Worm (Caenorhabditis elegans): ENCODE results near the gene Y59H11AR.10.

Y59H11AR.10 gene

ce11 chrIV:8608934-8609333 lies 6.0 kb downstream of the Y59H11AR.10 start, which contains the start of gene F42A9.6:
Gene F42A9.6, plus strand, starts transcription at chrIV:8609234.
- no peak for TF ChIP-seq nhr-19 (GFP tag; conservative IDR thresholded peaks at IDR 0.05)
- TF ChIP-seq lin-39 (tag; optimal IDR thresholded peaks at IDR 0.05): no peak
- TF ChIP-seq fkh-10 (GFP tag; optimal IDR thresholded peaks at IDR 0.05): no peak
- TF ChIP-seq mep-1 (tag; optimal IDR thresholded peaks at IDR 0.05): no peak
- no peak for TF ChIP-seq ceh-8 (GFP tag; optimal IDR thresholded peaks at IDR 0.05)
- TF ChIP-seq nhr-11 (tag; optimal IDR thresholded peaks at IDR 0.05): no peak
- no peak for TF ChIP-seq swsn-7 (tag; optimal IDR thresholded peaks at IDR 0.05)
- TF ChIP-seq fos-1 (tag; optimal IDR thresholded peaks at IDR 0.05): no peak
- no peak for TF ChIP-seq snpc-4 (tag; optimal IDR thresholded peaks at IDR 0.05)
- no peak for TF ChIP-seq ces-1 (GFP tag; optimal IDR thresholded peaks at IDR 0.05)
- no peak for TF ChIP-seq dsc-1 (tag; optimal IDR thresholded peaks at IDR 0.05)
- no peak for TF ChIP-seq ztf-11 (tag; optimal IDR thresholded peaks at IDR 0.05)
- TF ChIP-seq vab-15 (tag; optimal IDR thresholded peaks at IDR 0.05): no peak

DNA sequence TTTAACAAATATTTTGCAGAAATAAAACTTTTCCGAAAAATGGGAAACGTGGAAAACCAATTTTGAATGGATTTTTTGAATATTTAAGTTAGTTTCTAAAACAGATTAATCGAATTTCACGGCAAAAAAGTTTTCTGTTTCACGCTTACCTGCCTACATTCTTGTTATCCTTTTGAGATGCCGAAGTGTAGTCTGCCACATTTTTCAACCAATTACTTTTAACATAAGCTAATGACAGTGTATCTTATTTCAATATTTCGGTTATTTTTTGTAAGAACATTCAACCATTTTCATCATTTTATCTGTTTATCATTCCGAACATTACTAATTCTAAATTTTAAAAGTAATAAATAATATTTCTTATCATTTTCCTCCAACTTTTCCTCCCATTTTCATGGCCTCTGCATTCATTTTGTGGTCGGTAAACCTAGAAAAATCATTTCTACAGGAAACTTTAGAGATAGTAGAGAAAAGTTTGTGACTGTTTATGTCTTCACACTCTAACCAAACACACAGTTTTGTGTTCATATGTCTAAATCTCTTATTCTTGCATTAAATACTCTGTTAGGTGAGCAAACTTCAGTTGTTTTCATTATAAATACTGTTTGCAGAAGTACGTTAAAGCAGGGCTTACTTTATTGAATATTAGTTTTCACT lies 9.0 kb downstream of the Y59H11AR.10 start, which contains the start of the genes F42A9.17 and cyp-33E2:
Gene F42A9.17, minus strand, starts transcription at position 51 of the 657 bp plus-strand sequence.
Gene cyp-33E2, plus strand, starts transcription at position 449 of the 657 bp plus-strand sequence.
- no peak for TF ChIP-seq hlh-17 (GFP tag; optimal IDR thresholded peaks at IDR 0.05; ENCODE audit: borderline replicate concordance)
- no peak for TF ChIP-seq ceh-88 (GFP tag; IDR thresholded peaks at IDR 0.05)
- TF ChIP-seq lin-13 (GFP tag; optimal IDR thresholded peaks at IDR 0.05): no peak
- no peak for TF ChIP-seq dpl-1 (GFP tag; optimal IDR thresholded peaks at IDR 0.05)
- peak; percentile 60 for TF ChIP-seq elt-2 (tag; optimal IDR thresholded peaks at IDR 0.05)
- TF ChIP-seq lin-14 (GFP tag; optimal IDR thresholded peaks at IDR 0.05): peak; percentile 64
- no peak for TF ChIP-seq pax-3 (tag; optimal IDR thresholded peaks at IDR 0.05)
- no peak for TF ChIP-seq tbx-2 (tag; optimal IDR thresholded peaks at IDR 0.05)

DNA sequence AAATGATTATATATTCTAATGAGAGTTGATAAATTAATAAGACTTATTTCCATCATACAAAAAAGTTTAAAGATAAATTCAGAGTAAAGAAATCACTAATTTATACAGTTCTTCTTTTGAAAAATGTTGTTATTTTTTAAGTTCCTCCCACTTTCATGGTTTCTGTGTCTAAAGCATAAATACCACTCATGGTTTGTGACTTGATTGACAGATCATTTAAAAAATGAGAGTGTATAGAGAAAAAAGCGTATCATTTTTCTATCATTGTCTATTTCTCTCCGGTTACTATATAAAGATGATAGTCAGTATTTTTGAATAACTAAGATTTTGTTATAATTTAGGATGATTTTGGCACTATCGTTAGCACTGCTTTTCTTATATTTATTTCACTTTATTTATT lies 11.7 kb downstream of the Y59H11AR.10 start, which contains the start of gene cyp-33E3:
Gene cyp-33E3, plus strand, starts transcription at position 316 of the 400 bp plus-strand sequence.
- TF ChIP-seq Y116A8C.19 (tag; optimal IDR thresholded peaks at IDR 0.05; ENCODE audit: borderline replicate concordance): no peak
- TF ChIP-seq lin-14 (GFP tag; optimal IDR thresholded peaks at IDR 0.05): peak; percentile 24
- no peak for TF ChIP-seq C34B4.2 (tag; optimal IDR thresholded peaks at IDR 0.05)
- no peak for TF ChIP-seq efl-1 (optimal IDR thresholded peaks at IDR 0.05)
- peak in 1 of 2 experiments; percentile 11 for TF ChIP-seq efl-1 (GFP tag; optimal IDR thresholded peaks at IDR 0.05 in 1 of 2)

DNA sequence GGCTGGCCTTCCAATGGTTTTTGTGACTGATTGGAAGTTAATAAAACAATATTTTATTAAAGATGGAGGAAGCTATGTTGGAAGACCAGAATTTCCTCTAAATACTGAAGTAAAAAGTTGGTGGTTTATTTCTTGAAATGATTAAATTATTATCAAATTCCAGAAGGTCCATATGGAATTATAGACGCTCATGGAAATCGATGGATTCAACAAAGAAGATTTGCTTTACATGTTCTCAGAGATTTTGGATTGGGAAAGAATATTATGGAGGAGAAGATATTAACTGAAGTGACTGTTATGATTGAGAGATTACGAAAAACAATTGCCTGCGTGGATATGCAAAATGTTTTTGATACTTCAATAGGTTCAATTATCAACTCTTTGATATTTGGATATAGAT lies 12.3 kb downstream of the Y59H11AR.10 start:
- TF ChIP-seq C04F5.9 (tag; optimal IDR thresholded peaks at IDR 0.05) (no peak), irx-1 (tag; optimal IDR thresholded peaks at IDR 0.05) (no peak), lsy-2 (tag; optimal IDR thresholded peaks at IDR 0.05) (no peak), sptf-1 (tag; optimal IDR thresholded peaks at IDR 0.05) (no peak), fos-1 (tag; optimal IDR thresholded peaks at IDR 0.05) (no peak), elt-2 (tag; optimal IDR thresholded peaks at IDR 0.05) (no peak), unc-130 (tag; optimal IDR thresholded peaks at IDR 0.05) (no peak), lin-35 (GFP tag; optimal IDR thresholded peaks at IDR 0.05) (no peak), blmp-1 (tag; optimal IDR thresholded peaks at IDR 0.05) (no peak), unc-62 (GFP tag; optimal IDR thresholded peaks at IDR 0.05) (no peak), efl-3 (GFP tag; optimal IDR thresholded peaks at IDR 0.05) (no peak), mep-1 (tag; optimal IDR thresholded peaks at IDR 0.05) (no peak), swsn-7 (tag; optimal IDR thresholded peaks at IDR 0.05) (no peak), lin-15B (tag; optimal IDR thresholded peaks at IDR 0.05) (no peak), ztf-11 (tag; optimal IDR thresholded peaks at IDR 0.05) (no peak), vab-15 (tag; optimal IDR thresholded peaks at IDR 0.05) (no peak)

All from whole organism, L1 larva.